Fruit fly (Drosophila melanogaster) whole organism, embryonic: ENCODE data around the gene abo.
A peak's percentile ranks its signal among the peaks of the same experiment; 100 is the strongest.

ENCODE experiments used
- CG11695 ChIP-seq: fragments of 200-800 bp; sonication (Bioruptor generic); IDR thresholded peaks from 3 replicates; pipeline ENCODE4 v1.3.6; 2022; ENCODE audit warnings: missing biosample characterization, missing genetic modification characterization
- CG12236 ChIP-seq: fragments of 200-800 bp; sonication (Bioruptor generic); optimal IDR thresholded peaks from 2 replicates; lab custom pipeline; 2016; ENCODE audit warnings: missing biosample characterization, missing genetic modification characterization
- CG13424 ChIP-seq: fragments of 200-800 bp; sonication (Bioruptor generic); optimal IDR thresholded peaks from 2 replicates; lab custom pipeline; 2019; ENCODE audit warnings: missing biosample characterization, mild to moderate bottlenecking, missing genetic modification characterization, moderate library complexity
- CG15011 ChIP-seq: fragments of 200-800 bp; sonication (Bioruptor generic); optimal IDR thresholded peaks from 3 replicates; lab custom pipeline; 2018; ENCODE audit warnings: missing biosample characterization, mild to moderate bottlenecking, missing genetic modification characterization
- CG2116 ChIP-seq: fragments of 200-800 bp; sonication (Bioruptor generic); optimal IDR thresholded peaks from 3 replicates; lab custom pipeline; 2018; ENCODE audit warnings: missing biosample characterization, mild to moderate bottlenecking, missing genetic modification characterization
- CG3065 ChIP-seq: fragments of 200-800 bp; sonication (Bioruptor generic); optimal IDR thresholded peaks from 2 replicates; lab custom pipeline; 2016; ENCODE audit warnings: missing biosample characterization, missing genetic modification characterization
- CG3847 ChIP-seq: fragments of 200-800 bp; sonication (Bioruptor generic); IDR thresholded peaks from 2 replicates; pipeline ENCODE4 v1.3.6; 2022; ENCODE audit warnings: missing biosample characterization, missing genetic modification characterization
- CG3995 ChIP-seq: fragments of 200-800 bp; sonication (Bioruptor generic); optimal IDR thresholded peaks from 3 replicates; lab custom pipeline; 2016; ENCODE audit warnings: missing biosample characterization, missing genetic modification characterization
- CG4328 ChIP-seq: fragments of 200-800 bp; sonication (Bioruptor generic); optimal IDR thresholded peaks from 3 replicates; lab custom pipeline; 2017; ENCODE audit warnings: missing biosample characterization, missing genetic modification reagents, missing genetic modification characterization
- CG43689 ChIP-seq: fragments of 200-800 bp; sonication (Bioruptor generic); IDR thresholded peaks from 2 replicates; pipeline ENCODE4 v1.3.6; 2022; ENCODE audit warnings: missing biosample characterization, missing genetic modification characterization
- CG4854 ChIP-seq: fragments of 200-800 bp; sonication (Bioruptor generic); optimal IDR thresholded peaks from 2 replicates; lab custom pipeline; 2016; ENCODE audit warnings: missing biosample characterization, missing genetic modification characterization, inconsistent platforms
- CG7786 ChIP-seq: fragments of 200-800 bp; sonication (Bioruptor generic); optimal IDR thresholded peaks from 2 replicates; lab custom pipeline; 2016; ENCODE audit warnings: missing biosample characterization, missing genetic modification characterization
- CG8290 ChIP-seq, 3 experiments: fragments of 200-800 bp; sonication (Bioruptor generic); optimal IDR thresholded peaks; 2 replicates each; lab custom pipeline; 2016 to 2019; ENCODE audit warnings: missing biosample characterization in 3 of 3, missing genetic modification characterization in 3 of 3, mild to moderate bottlenecking in 2 of 3, moderate library complexity in 1 of 3
- CG9215 ChIP-seq: fragments of 200-800 bp; sonication (Bioruptor generic); IDR thresholded peaks from 2 replicates; pipeline ENCODE4 v1.3.6; 2022; ENCODE audit warnings: missing biosample characterization, missing genetic modification characterization
- D ChIP-seq, 2 experiments: fragments of 200-800 bp in 1 of 2; fragments of >200 bp in 1 of 2; sonication (Bioruptor generic) in 1 of 2; optimal IDR thresholded peaks; 2 replicates in 1 of 2; 3 replicates in 1 of 2; lab custom pipeline; 2017; ENCODE audit warnings: mild to moderate bottlenecking in 1 of 2, missing biosample characterization in 1 of 2, missing genetic modification characterization in 1 of 2, missing genetic modification reagents in 1 of 2
- D19A ChIP-seq: fragments of 200-800 bp; optimal IDR thresholded peaks from 3 replicates; lab custom pipeline; 2019; ENCODE audit warnings: missing biosample characterization, mild to moderate bottlenecking, missing genetic modification characterization, moderate library complexity
- Dip3 ChIP-seq: fragments of 200-800 bp; sonication (Bioruptor generic); optimal IDR thresholded peaks from 3 replicates; lab custom pipeline; 2016; ENCODE audit warnings: missing biosample characterization, missing genetic modification characterization
- Dll ChIP-seq: fragments of 200-800 bp; sonication (Bioruptor generic); IDR thresholded peaks from 4 replicates; pipeline ENCODE4 v1.3.6; 2022; ENCODE audit warnings: missing biosample characterization, missing genetic modification characterization; ENCODE audit not compliant: partially characterized antibody
- Drgx ChIP-seq: fragments of 200-800 bp; sonication (Bioruptor generic); IDR thresholded peaks from 2 replicates; pipeline ENCODE4 v1.3.6; 2022; ENCODE audit warnings: missing biosample characterization, missing genetic modification characterization
- Lpt ChIP-seq: fragments of >200 bp; optimal IDR thresholded peaks from 2 replicates; lab custom pipeline; 2018; ENCODE audit warnings: missing biosample characterization, missing genetic modification characterization
- MBD-R2 ChIP-seq: fragments of 200-800 bp; sonication (Bioruptor generic); IDR thresholded peaks from 2 replicates; pipeline ENCODE4 v1.3.6; 2022; ENCODE audit warnings: missing biosample characterization, missing genetic modification characterization
- MTF-1 ChIP-seq: fragments of 200-800 bp; sonication (Bioruptor generic); optimal IDR thresholded peaks from 2 replicates; lab custom pipeline; 2018; ENCODE audit warnings: missing biosample characterization, mild to moderate bottlenecking, missing genetic modification characterization, borderline replicate concordance
- Med ChIP-seq: fragments of 200-800 bp; sonication (Bioruptor generic); peaks from one replicate; lab custom pipeline; 2016; ENCODE audit warnings: missing biosample characterization, missing genetic modification characterization, mild to moderate bottlenecking, inconsistent platforms, moderate library complexity
- Myb ChIP-seq: fragments of 200-800 bp; sonication (Bioruptor generic); optimal IDR thresholded peaks from 2 replicates; lab custom pipeline; 2016; ENCODE audit warnings: missing biosample characterization, missing genetic modification characterization
- TFAM ChIP-seq: fragments of 200-800 bp; sonication (Bioruptor generic); optimal IDR thresholded peaks from 2 replicates; lab custom pipeline; 2017; ENCODE audit warnings: missing biosample characterization, missing genetic modification characterization, inconsistent platforms
- Tbp ChIP-seq: fragments of >200 bp; optimal IDR thresholded peaks from 2 replicates; lab custom pipeline; 2018; ENCODE audit warnings: missing biosample characterization, missing genetic modification characterization
- Trl ChIP-seq, 3 experiments: fragments of >200 bp in 2 of 3; fragments of 200-800 bp in 1 of 3; sonication (Bioruptor generic) in 1 of 3; optimal IDR thresholded peaks; 2 replicates in 1 of 3; 3 replicates in 2 of 3; lab custom pipeline; 2016 to 2017; ENCODE audit warnings: missing biosample characterization in 1 of 3, missing genetic modification characterization in 1 of 3
- al ChIP-seq: fragments of 200-800 bp; sonication (Bioruptor generic); IDR thresholded peaks from 2 replicates; pipeline ENCODE4 v1.3.6; 2022; ENCODE audit warnings: missing biosample characterization, missing genetic modification characterization
- aop ChIP-seq: fragments of 200-800 bp; sonication (Bioruptor generic); IDR thresholded peaks from 2 replicates; pipeline ENCODE4 v1.3.6; 2022; ENCODE audit warnings: missing biosample characterization, missing genetic modification characterization
- btn ChIP-seq: fragments of 200-800 bp; sonication (Bioruptor generic); optimal IDR thresholded peaks from 2 replicates; lab custom pipeline; 2016; ENCODE audit warnings: missing biosample characterization, missing genetic modification characterization
- caup ChIP-seq: fragments of 200-800 bp; sonication (Bioruptor generic); optimal IDR thresholded peaks from 3 replicates; lab custom pipeline; 2017; ENCODE audit warnings: missing biosample characterization, mild to moderate bottlenecking, missing genetic modification characterization, moderate library complexity; ENCODE audit not compliant: severe bottlenecking
- cg ChIP-seq: fragments of 200-800 bp; sonication (Bioruptor generic); optimal IDR thresholded peaks from 3 replicates; lab custom pipeline; 2019; ENCODE audit warnings: missing biosample characterization, mild to moderate bottlenecking, missing genetic modification characterization, moderate library complexity
- ci ChIP-seq: fragments of 200-800 bp; sonication (Bioruptor generic); IDR thresholded peaks from 3 replicates; pipeline ENCODE4 v1.3.6; 2022; ENCODE audit warnings: missing biosample characterization, missing genetic modification characterization
- dimm ChIP-seq: fragments of 200-800 bp; sonication (Bioruptor generic); IDR thresholded peaks from 2 replicates; pipeline ENCODE4 v1.3.6; 2022; ENCODE audit warnings: missing biosample characterization, missing genetic modification characterization
- dmrt11E ChIP-seq: fragments of 200-800 bp; sonication (Bioruptor generic); optimal IDR thresholded peaks from 3 replicates; lab custom pipeline; 2018; ENCODE audit warnings: missing biosample characterization, mild to moderate bottlenecking, missing genetic modification characterization, moderate library complexity
- eve ChIP-seq, 2 experiments: fragments of >200 bp; optimal IDR thresholded peaks; 2 replicates each; lab custom pipeline; 2017; ENCODE audit warnings: missing biosample characterization in 2 of 2, missing genetic modification characterization in 2 of 2
- fd96Cb ChIP-seq: fragments of 200-800 bp; sonication (Bioruptor generic); optimal IDR thresholded peaks from 2 replicates; lab custom pipeline; 2018; ENCODE audit warnings: missing biosample characterization, mild to moderate bottlenecking, missing genetic modification characterization, moderate library complexity
- fru ChIP-seq: fragments of >200 bp; optimal IDR thresholded peaks from 2 replicates; lab custom pipeline; 2017
- gsb-n ChIP-seq: fragments of 200-800 bp; sonication (Bioruptor generic); optimal IDR thresholded peaks from 3 replicates; lab custom pipeline; 2018; ENCODE audit warnings: missing biosample characterization, mild to moderate bottlenecking, missing genetic modification characterization
- hbn ChIP-seq: fragments of 200-800 bp; sonication (Bioruptor generic); IDR thresholded peaks from 2 replicates; pipeline ENCODE4 v1.3.6; 2022; ENCODE audit warnings: missing biosample characterization, missing genetic modification characterization; ENCODE audit not compliant: partially characterized antibody
- her ChIP-seq: fragments of 200-800 bp; sonication (Bioruptor generic); optimal IDR thresholded peaks from 2 replicates; lab custom pipeline; 2016; ENCODE audit warnings: missing biosample characterization, missing genetic modification characterization
- klu ChIP-seq: fragments of 200-800 bp; sonication (Bioruptor generic); IDR thresholded peaks from 2 replicates; pipeline ENCODE4 v1.3.6; 2022; ENCODE audit warnings: missing biosample characterization, missing genetic modification characterization
- phol ChIP-seq: fragments of 200-800 bp; sonication (Bioruptor generic); optimal IDR thresholded peaks from 3 replicates; lab custom pipeline; 2018; ENCODE audit warnings: missing biosample characterization, mild to moderate bottlenecking, missing genetic modification characterization, moderate library complexity
- prd ChIP-seq, 3 experiments: fragments of >200 bp in 2 of 3; fragments of 200-800 bp in 1 of 3; sonication (Bioruptor generic) in 1 of 3; optimal IDR thresholded peaks in 2 of 3; IDR thresholded peaks in 1 of 3; 2 replicates in 2 of 3; 3 replicates in 1 of 3; pipeline versions ENCODE4 v1.3.6 to Lab custom; 2017 to 2022; ENCODE audit warnings: missing biosample characterization in 1 of 3, missing genetic modification characterization in 1 of 3
- schlank ChIP-seq: fragments of 200-800 bp; sonication (Bioruptor generic); optimal IDR thresholded peaks from 2 replicates; lab custom pipeline; 2018; ENCODE audit warnings: missing biosample characterization, mild to moderate bottlenecking, missing genetic modification characterization
- so ChIP-seq: fragments of 200-800 bp; sonication (Bioruptor generic); IDR thresholded peaks from 3 replicates; pipeline ENCODE4 v1.3.6; 2022; ENCODE audit warnings: missing biosample characterization, missing genetic modification characterization
- twi ChIP-seq: fragments of 200-800 bp; optimal IDR thresholded peaks from 2 replicates; lab custom pipeline; 2019; ENCODE audit warnings: missing biosample characterization, mild to moderate bottlenecking, missing genetic modification characterization, moderate library complexity

The abo gene

dm6 chr2L:10986138-10986537 is 11.0 kb upstream of the abo start (continued):
- TF ChIP-seq CG9215 (GFP tag; lab: Robert Waterston, UW): no peak
- peak; percentile 17; the same call in 1 of the 2 replicates for TF ChIP-seq MBD-R2 (GFP tag; lab: Robert Waterston, UW)
- TF ChIP-seq CG4854 (GFP tag; lab: Kevin White, UChicago): no peak
- TF ChIP-seq phol: peak; percentile 54
- no peak for TF ChIP-seq cg (GFP tag; lab: Kevin White, UChicago)

DNA sequence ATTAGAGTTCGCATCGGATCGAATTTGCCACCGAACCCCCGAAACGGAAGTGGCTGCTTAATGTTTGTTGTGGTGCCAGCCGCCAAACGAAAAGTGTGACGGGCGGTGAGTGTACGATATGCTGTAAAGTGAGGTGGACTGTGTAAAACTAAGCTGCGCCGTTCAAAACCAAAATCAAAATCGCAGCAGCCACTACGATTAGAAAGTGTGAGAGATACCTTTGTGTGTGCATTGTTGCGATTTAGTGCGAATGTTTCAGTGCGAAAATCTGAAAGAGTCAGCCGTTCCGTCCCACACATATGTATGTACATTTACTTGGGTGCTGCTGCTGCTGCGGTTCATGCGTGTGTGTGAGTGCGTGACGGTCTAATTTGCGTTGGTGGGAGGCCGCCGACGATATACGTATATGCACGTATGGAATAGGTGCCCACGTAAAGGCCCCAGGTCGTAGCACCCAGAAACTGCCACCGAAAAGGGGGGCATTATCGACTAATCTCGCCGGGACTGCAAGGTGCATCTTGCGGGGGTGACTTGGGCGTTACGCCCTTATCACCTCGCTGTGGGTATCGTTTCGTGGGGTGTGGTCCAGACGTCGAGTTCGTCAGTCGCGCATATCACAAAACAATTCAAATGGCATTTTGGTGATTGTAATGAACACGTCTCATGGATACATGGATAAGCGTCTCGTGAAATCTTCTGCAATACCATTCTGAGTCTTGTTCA is 1.9 kb upstream of the abo start:
- TF ChIP-seq CG3065 (GFP tag; lab: Kevin White, UChicago): no peak
- TF ChIP-seq Dll (GFP tag; lab: Robert Waterston, UW): peak; percentile 51; the same call in 2 of the 4 replicates
- TF ChIP-seq D (optimal IDR thresholded peaks at IDR 0.05; lab: Kevin White, UChicago): peak; percentile 9
- TF ChIP-seq D (GFP tag; optimal IDR thresholded peaks at IDR 0.05; lab: Kevin White, UChicago): no peak
- TF ChIP-seq CG11695: no peak
- peak; percentile 59; the same call in 2 of the 3 replicates for TF ChIP-seq ci (GFP tag; lab: Robert Waterston, UW)
- no peak for TF ChIP-seq TFAM (GFP tag; lab: Kevin White, UChicago)
- no peak for TF ChIP-seq gsb-n (tag; lab: Kevin White, UChicago)
- TF ChIP-seq Trl (optimal IDR thresholded peaks at IDR 0.05; lab: Kevin White, UChicago): no peak
- no peak for TF ChIP-seq Trl (GFP tag; optimal IDR thresholded peaks at IDR 0.05; lab: Kevin White, UChicago)
- TF ChIP-seq CG3847 (GFP tag; lab: Robert Waterston, UW): no peak
- TF ChIP-seq dmrt11E (tag; lab: Kevin White, UChicago): no peak
- TF ChIP-seq CG4328 (GFP tag; lab: Kevin White, UChicago): no peak
- no peak for TF ChIP-seq Tbp (GFP tag; lab: Kevin White, UChicago)
- TF ChIP-seq CG15011 (GFP tag; lab: Kevin White, UChicago): no peak
- no peak for TF ChIP-seq klu
- no peak for TF ChIP-seq Lpt
- TF ChIP-seq CG13424 (tag; lab: Kevin White, UChicago): no peak
- no peak for TF ChIP-seq aop (GFP tag; lab: Robert Waterston, UW)
- TF ChIP-seq MTF-1: no peak
- TF ChIP-seq CG2116: no peak
- no peak for TF ChIP-seq D19A
- no peak for TF ChIP-seq btn
- TF ChIP-seq so (GFP tag; lab: Robert Waterston, UW): no peak
- no peak for TF ChIP-seq Drgx (GFP tag; lab: Robert Waterston, UW)
- no peak for TF ChIP-seq CG43689 (GFP tag; lab: Robert Waterston, UW)
- TF ChIP-seq Dip3: no peak
- peak; percentile 5 for TF ChIP-seq Myb (GFP tag; lab: Kevin White, UChicago)
- no peak for TF ChIP-seq CG7786 (GFP tag; lab: Kevin White, UChicago)
- TF ChIP-seq twi: no peak
- TF ChIP-seq CG3995 (GFP tag; lab: Kevin White, UChicago): no peak
- TF ChIP-seq fru (lab: Kevin White, UChicago): no peak
- TF ChIP-seq schlank: no peak
- TF ChIP-seq CG12236 (GFP tag; lab: Kevin White, UChicago): no peak
- peak; percentile 90 for TF ChIP-seq cg (GFP tag; lab: Kevin White, UChicago)
- TF ChIP-seq her: no peak
- TF ChIP-seq dimm (GFP tag; lab: Robert Waterston, UW): no peak
- no peak for TF ChIP-seq prd (optimal IDR thresholded peaks at IDR 0.05; lab: Kevin White, UChicago)
- TF ChIP-seq prd (GFP tag; IDR thresholded peaks at IDR 0.05; lab: Robert Waterston, UW): peak; percentile 23; the same call in 1 of the 3 replicates
- TF ChIP-seq hbn (GFP tag; lab: Robert Waterston, UW): no peak
- no peak for TF ChIP-seq CG8290 (GFP tag; optimal IDR thresholded peaks at IDR 0.05; lab: Kevin White, UChicago)
- TF ChIP-seq CG8290 (tag; optimal IDR thresholded peaks at IDR 0.05; lab: Kevin White, UChicago): no peak
- TF ChIP-seq Med (GFP tag; lab: Kevin White, UChicago): peak; percentile 71
- no peak for TF ChIP-seq caup
- TF ChIP-seq al (GFP tag; lab: Robert Waterston, UW): no peak
- no peak for TF ChIP-seq eve (GFP tag; optimal IDR thresholded peaks at IDR 0.05; lab: Kevin White, UChicago)
- TF ChIP-seq fd96Cb (tag; lab: Kevin White, UChicago): no peak
